Fruit fly (Drosophila melanogaster): ENCODE measurements around the gene Idgf1.

Idgf1 gene

dm6 chr2L:16422657-16423473 is 22.2 kb upstream of the Idgf1 start (continued):
- TF ChIP-seq run (tag; optimal IDR thresholded peaks at IDR 0.05) (no peak), zen (tag; optimal IDR thresholded peaks at IDR 0.05) (peak; percentile 30), corto (GFP tag; optimal IDR thresholded peaks at IDR 0.05) (no peak), Jarid2 (GFP tag; optimal IDR thresholded peaks at IDR 0.05) (peak; percentile 85), hth (optimal IDR thresholded peaks at IDR 0.05) (no peak), CG17829 (tag; optimal IDR thresholded peaks at IDR 0.05) (peak; percentile 6), Nf-YC (tag; optimal IDR thresholded peaks at IDR 0.05) (peak; percentile 98), CG17361 (GFP tag; IDR thresholded peaks at IDR 0.05) (no peak), Hr78 (GFP tag; optimal IDR thresholded peaks at IDR 0.05) (no peak), wor (GFP tag; IDR thresholded peaks at IDR 0.05) (no peak), CG4854 (GFP tag; optimal IDR thresholded peaks at IDR 0.05) (no peak), CG3163 (GFP tag; optimal IDR thresholded peaks at IDR 0.05) (peak; percentile 12), H15 (GFP tag; IDR thresholded peaks at IDR 0.05) (no peak), so (GFP tag; IDR thresholded peaks at IDR 0.05) (no peak), shn (GFP tag; optimal IDR thresholded peaks at IDR 0.05) (no peak), CG3065 (GFP tag; optimal IDR thresholded peaks at IDR 0.05) (no peak), fd3F (GFP tag; optimal IDR thresholded peaks at IDR 0.05) (no peak), CG11247 (GFP tag; IDR thresholded peaks at IDR 0.05) (no peak), danr (GFP tag; IDR thresholded peaks at IDR 0.05) (no peak), Dfd (GFP tag; optimal IDR thresholded peaks at IDR 0.05) (no peak), B-H1 (GFP tag; IDR thresholded peaks at IDR 0.05) (no peak), CG4707 (GFP tag; optimal IDR thresholded peaks at IDR 0.05) (no peak), CG1832 (GFP tag; optimal IDR thresholded peaks at IDR 0.05) (peak; percentile 93), peb (GFP tag; IDR thresholded peaks at IDR 0.05) (no peak), Asciz (GFP tag; optimal IDR thresholded peaks at IDR 0.05) (no peak), CG3281 (GFP tag; optimal IDR thresholded peaks at IDR 0.05) (no peak), CG15011 (GFP tag; optimal IDR thresholded peaks at IDR 0.05) (no peak), CG9215 (GFP tag; IDR thresholded peaks at IDR 0.05) (no peak), CG9797 (GFP tag; optimal IDR thresholded peaks at IDR 0.05) (no peak), CG31388 (GFP tag; optimal IDR thresholded peaks at IDR 0.05) (no peak), CG1647 (GFP tag; optimal IDR thresholded peaks at IDR 0.05) (no peak), CG9437 (GFP tag; optimal IDR thresholded peaks at IDR 0.05) (no peak), ac (GFP tag; optimal IDR thresholded peaks at IDR 0.05) (no peak), phol (tag; optimal IDR thresholded peaks at IDR 0.05) (no peak), zen2 (GFP tag; IDR thresholded peaks at IDR 0.05; ENCODE audit: partially characterized antibody) (no peak), sd (tag; optimal IDR thresholded peaks at IDR 0.05) (no peak), CG10565 (GFP tag; optimal IDR thresholded peaks at IDR 0.05) (no peak), HmgZ (tag; optimal IDR thresholded peaks at IDR 0.05) (no peak), CG15269 (tag; optimal IDR thresholded peaks at IDR 0.05) (no peak), Ets65A (GFP tag) (peak; percentile 68), gcm (GFP tag; optimal IDR thresholded peaks at IDR 0.05) (no peak), CG12219 (GFP tag; optimal IDR thresholded peaks at IDR 0.05) (no peak), kni (GFP tag; optimal IDR thresholded peaks at IDR 0.05) (no peak), seq (GFP tag; IDR thresholded peaks at IDR 0.05) (no peak), Trl (optimal IDR thresholded peaks at IDR 0.05) (peak; percentile 85 to 88), Trl (GFP tag; optimal IDR thresholded peaks at IDR 0.05) (peak; percentile 26), CG15073 (GFP tag; optimal IDR thresholded peaks at IDR 0.05) (no peak), usp (GFP tag; optimal IDR thresholded peaks at IDR 0.05) (no peak), prd (optimal IDR thresholded peaks at IDR 0.05) (no peak), prd (GFP tag; IDR thresholded peaks at IDR 0.05) (no peak), trh (GFP tag; optimal IDR thresholded peaks at IDR 0.05) (no peak)
